1 worm cellular context compared by ENCODE assay signal in genomic region chrX:8567166-8567565, ce11.
TF ChIP-seq lines count a peak whose summit lies in the region.

No protein-coding gene starts in this region.

TF ChIP-seq in whole organism, L4 larva, 104 proteins besides CTCF, POLR2A, EP300 and RAD21 (continued from another document):
- TF ChIP-seq zfp-2 (tag; optimal IDR thresholded peaks at IDR 0.05; lab: Kevin White, UChicago) (no peak), hmg-1.1 (GFP tag; IDR thresholded peaks at IDR 0.05; lab: Robert Waterston, UW) (no peak), set-16 (GFP tag; IDR thresholded peaks at IDR 0.05; lab: Robert Waterston, UW) (no peak), egl-43 (GFP tag; IDR thresholded peaks at IDR 0.05; lab: Robert Waterston, UW) (no peak), lin-13 (GFP tag; optimal IDR thresholded peaks at IDR 0.05; lab: Kevin White, UChicago) (no peak), ceh-20 (GFP tag; IDR thresholded peaks at IDR 0.05; lab: Robert Waterston, UW) (peak; percentile 63; the same call in 1 of the 2 replicates), ceh-62 (tag; optimal IDR thresholded peaks at IDR 0.05; lab: Kevin White, UChicago) (no peak), pha-4 (GFP tag; IDR thresholded peaks at IDR 0.05; lab: Robert Waterston, UW) (no peak), pha-4 (tag; optimal IDR thresholded peaks at IDR 0.05; lab: Kevin White, UChicago) (no peak), php-3 (GFP tag; IDR thresholded peaks at IDR 0.05; lab: Robert Waterston, UW) (peak; percentile 95), mxl-2 (GFP tag; conservative IDR thresholded peaks at IDR 0.05; lab: Robert Waterston, UW) (no peak), madf-9 (GFP tag; conservative IDR thresholded peaks at IDR 0.05; lab: Robert Waterston, UW) (no peak), lin-38 (GFP tag; IDR thresholded peaks at IDR 0.05; lab: Robert Waterston, UW) (no peak), rbr-2 (tag; optimal IDR thresholded peaks at IDR 0.05; lab: Kevin White, UChicago) (no peak), nhr-76 (tag; optimal IDR thresholded peaks at IDR 0.05; lab: Kevin White, UChicago) (no peak), nhr-102 (tag; optimal IDR thresholded peaks at IDR 0.05; lab: Kevin White, UChicago) (peak; percentile 22), Y75B8A.6 (GFP tag; IDR thresholded peaks at IDR 0.05; lab: Robert Waterston, UW) (no peak), T26A8.4 (GFP tag; IDR thresholded peaks at IDR 0.05; lab: Robert Waterston, UW) (no peak), lin-39 (tag; optimal IDR thresholded peaks at IDR 0.05; lab: Kevin White, UChicago) (no peak), sdz-12 (GFP tag; optimal IDR thresholded peaks at IDR 0.05; lab: Kevin White, UChicago) (no peak), aly-2 (tag; optimal IDR thresholded peaks at IDR 0.05; lab: Kevin White, UChicago) (no peak), Y48G9A.11 (GFP tag; IDR thresholded peaks at IDR 0.05; lab: Robert Waterston, UW) (no peak), snpc-4 (tag; optimal IDR thresholded peaks at IDR 0.05; lab: Kevin White, UChicago) (no peak), zip-11 (GFP tag; IDR thresholded peaks at IDR 0.05; lab: Robert Waterston, UW) (no peak), mdt-29 (GFP tag; IDR thresholded peaks at IDR 0.05; lab: Robert Waterston, UW) (no peak), lin-29 (GFP tag; IDR thresholded peaks at IDR 0.05; lab: Robert Waterston, UW) (no peak), zfp-3 (GFP tag; conservative IDR thresholded peaks at IDR 0.05; lab: Robert Waterston, UW) (no peak), spr-3 (GFP tag; optimal IDR thresholded peaks at IDR 0.05; lab: Kevin White, UChicago) (no peak), dve-1 (tag; optimal IDR thresholded peaks at IDR 0.05; lab: Kevin White, UChicago; ENCODE audit: insufficient read depth) (peak; percentile 93), nhr-25 (tag; optimal IDR thresholded peaks at IDR 0.05; lab: Kevin White, UChicago; ENCODE audit: borderline replicate concordance, insufficient read depth) (no peak), ceh-44 (GFP tag; IDR thresholded peaks at IDR 0.05; lab: Robert Waterston, UW) (no peak), zip-2 (tag; optimal IDR thresholded peaks at IDR 0.05; lab: Kevin White, UChicago) (no peak), F44E2.7 (GFP tag; IDR thresholded peaks at IDR 0.05; lab: Robert Waterston, UW) (no peak), nhr-28 (tag; optimal IDR thresholded peaks at IDR 0.05; lab: Kevin White, UChicago) (peak; percentile 89), dpl-1 (GFP tag; optimal IDR thresholded peaks at IDR 0.05; lab: Kevin White, UChicago) (no peak), mdl-1 (tag; optimal IDR thresholded peaks at IDR 0.05; lab: Kevin White, UChicago) (peak in 1 of 2 experiments; percentile 54), T20F7.1 (GFP tag; optimal IDR thresholded peaks at IDR 0.05; lab: Kevin White, UChicago) (peak; percentile 26), jun-1 (tag; optimal IDR thresholded peaks at IDR 0.05; lab: Kevin White, UChicago) (no peak), unc-130 (GFP tag; optimal IDR thresholded peaks at IDR 0.05; lab: Kevin White, UChicago) (no peak), hif-1 (tag; optimal IDR thresholded peaks at IDR 0.05; lab: Kevin White, UChicago) (no peak), daf-12 (tag; optimal IDR thresholded peaks at IDR 0.05; lab: Kevin White, UChicago) (no peak), unc-62 (GFP tag; optimal IDR thresholded peaks at IDR 0.05 in 1 of 2; lab: Kevin White, UChicago) (peak; percentile 80 to 81), unc-62 (tag; optimal IDR thresholded peaks at IDR 0.05; lab: Kevin White, UChicago) (no peak), egl-27 (tag; optimal IDR thresholded peaks at IDR 0.05; lab: Kevin White, UChicago) (no peak), cey-2 (tag; optimal IDR thresholded peaks at IDR 0.05; lab: Kevin White, UChicago; ENCODE audit: borderline replicate concordance, insufficient read depth) (no peak), nhr-48 (tag; optimal IDR thresholded peaks at IDR 0.05; lab: Kevin White, UChicago) (no peak), daf-16 (GFP tag; optimal IDR thresholded peaks at IDR 0.05; lab: Kevin White, UChicago) (peak in 1 of 2 experiments; percentile 50), daf-16 (tag; optimal IDR thresholded peaks at IDR 0.05; lab: Kevin White, UChicago) (peak; percentile 62), mxl-3 (GFP tag; optimal IDR thresholded peaks at IDR 0.05; lab: Kevin White, UChicago) (peak; percentile 60), fos-1 (tag; optimal IDR thresholded peaks at IDR 0.05; lab: Kevin White, UChicago) (no peak), attf-4 (tag; optimal IDR thresholded peaks at IDR 0.05; lab: Kevin White, UChicago) (no peak), arid-1 (GFP tag; conservative IDR thresholded peaks at IDR 0.05; lab: Robert Waterston, UW) (no peak), F49E8.2 (tag; optimal IDR thresholded peaks at IDR 0.05; lab: Kevin White, UChicago; ENCODE audit: borderline replicate concordance) (no peak), ctbp-1 (GFP tag; IDR thresholded peaks at IDR 0.05; lab: Robert Waterston, UW) (no peak), tra-1 (GFP tag; IDR thresholded peaks at IDR 0.05; lab: Robert Waterston, UW) (peak; percentile 100), tag-97 (GFP tag; IDR thresholded peaks at IDR 0.05; lab: Robert Waterston, UW) (no peak), aha-1 (tag; lab: Kevin White, UChicago) (no peak), ZK337.2 (GFP tag; IDR thresholded peaks at IDR 0.05; lab: Robert Waterston, UW) (no peak), unc-39 (tag; optimal IDR thresholded peaks at IDR 0.05; lab: Kevin White, UChicago) (no peak), lin-1 (GFP tag; IDR thresholded peaks at IDR 0.05; lab: Robert Waterston, UW) (peak; percentile 89), mes-2 (tag; optimal IDR thresholded peaks at IDR 0.05; lab: Kevin White, UChicago; ENCODE audit: poor library complexity, severe bottlenecking) (no peak), lim-7 (GFP tag; IDR thresholded peaks at IDR 0.05; lab: Robert Waterston, UW) (no peak), R02D3.7 (tag; optimal IDR thresholded peaks at IDR 0.05; lab: Kevin White, UChicago) (no peak), D1046.2 (GFP tag; IDR thresholded peaks at IDR 0.05; lab: Robert Waterston, UW) (no peak), lir-3 (tag; optimal IDR thresholded peaks at IDR 0.05; lab: Kevin White, UChicago) (no peak), dmd-9 (GFP tag; IDR thresholded peaks at IDR 0.05; lab: Robert Waterston, UW) (no peak), dmd-8 (GFP tag; IDR thresholded peaks at IDR 0.05; lab: Robert Waterston, UW) (no peak), ama-1 (optimal IDR thresholded peaks at IDR 0.05; lab: Kevin White, UChicago) (no peak), duxl-1 (tag; optimal IDR thresholded peaks at IDR 0.05; lab: Kevin White, UChicago; ENCODE audit: poor library complexity) (no peak), zag-1 (tag; optimal IDR thresholded peaks at IDR 0.05; lab: Kevin White, UChicago) (no peak), nhr-10 (tag; optimal IDR thresholded peaks at IDR 0.05; lab: Kevin White, UChicago) (no peak), ztf-7 (tag; optimal IDR thresholded peaks at IDR 0.05; lab: Kevin White, UChicago) (no peak)
